Fruit fly (Drosophila melanogaster): ENCODE measurements around the gene Idgf3.

The Idgf3 gene

dm6 chr2L:16500469-16500868, 49.8 kb downstream of the Idgf3 start (continued):
- TF ChIP-seq CG7368 (GFP tag; optimal IDR thresholded peaks at IDR 0.05) (peak; percentile 85), CG16779 (tag; optimal IDR thresholded peaks at IDR 0.05) (peak; percentile 69), CG6808 (GFP tag; optimal IDR thresholded peaks at IDR 0.05) (peak; percentile 74), CG3032 (tag; optimal IDR thresholded peaks at IDR 0.05) (peak; percentile 67), CG9139 (GFP tag; optimal IDR thresholded peaks at IDR 0.05) (peak; percentile 55), CG11762 (GFP tag; optimal IDR thresholded peaks at IDR 0.05; ENCODE audit: insufficient read depth) (peak; percentile 77), eg (GFP tag; IDR thresholded peaks at IDR 0.05) (peak; percentile 95), CG34406 (GFP tag; optimal IDR thresholded peaks at IDR 0.05) (peak; percentile 84), CG4318 (GFP tag; optimal IDR thresholded peaks at IDR 0.05) (peak; percentile 83), CG8632 (GFP tag; optimal IDR thresholded peaks at IDR 0.05) (peak; percentile 81), Smox (GFP tag; optimal IDR thresholded peaks at IDR 0.05) (peak; percentile 81), achi (GFP tag; optimal IDR thresholded peaks at IDR 0.05) (peak; percentile 89), Ets21C (GFP tag; optimal IDR thresholded peaks at IDR 0.05) (peak; percentile 74), spab (GFP tag; optimal IDR thresholded peaks at IDR 0.05) (peak; percentile 67), net (GFP tag; optimal IDR thresholded peaks at IDR 0.05) (peak; percentile 87), CG1621 (tag; optimal IDR thresholded peaks at IDR 0.05) (peak; percentile 80), Hr39 (GFP tag; optimal IDR thresholded peaks at IDR 0.05) (peak; percentile 87), acj6 (GFP tag; optimal IDR thresholded peaks at IDR 0.05) (peak; percentile 92)

dm6 chr2L:16501366-16501765, 50.7 kb downstream of the Idgf3 start:
- TF ChIP-seq CG16779 (tag; optimal IDR thresholded peaks at IDR 0.05) (peak; percentile 38), CG6276 (GFP tag; optimal IDR thresholded peaks at IDR 0.05) (peak; percentile 32), Smox (GFP tag; optimal IDR thresholded peaks at IDR 0.05) (no peak), ss (GFP tag; optimal IDR thresholded peaks at IDR 0.05) (no peak), net (GFP tag; optimal IDR thresholded peaks at IDR 0.05) (peak; percentile 27), achi (GFP tag; optimal IDR thresholded peaks at IDR 0.05) (peak; percentile 23), OdsH (GFP tag; optimal IDR thresholded peaks at IDR 0.05) (peak; percentile 8), Hr39 (GFP tag; optimal IDR thresholded peaks at IDR 0.05) (no peak), Ets96B (tag; optimal IDR thresholded peaks at IDR 0.05) (no peak), CG3919 (GFP tag; optimal IDR thresholded peaks at IDR 0.05) (peak; percentile 28), CG6854 (GFP tag; optimal IDR thresholded peaks at IDR 0.05) (no peak), Eip75B (GFP tag; optimal IDR thresholded peaks at IDR 0.05) (peak; percentile 34), CG11762 (GFP tag; optimal IDR thresholded peaks at IDR 0.05; ENCODE audit: insufficient read depth) (no peak), Ets21C (GFP tag; optimal IDR thresholded peaks at IDR 0.05) (no peak), spab (GFP tag; optimal IDR thresholded peaks at IDR 0.05) (no peak), CG1621 (tag; optimal IDR thresholded peaks at IDR 0.05) (no peak), Eip93F (GFP tag; optimal IDR thresholded peaks at IDR 0.05) (no peak), CG11902 (GFP tag; optimal IDR thresholded peaks at IDR 0.05) (no peak), Hr38 (GFP tag; optimal IDR thresholded peaks at IDR 0.05) (no peak), Blimp-1 (GFP tag; optimal IDR thresholded peaks at IDR 0.05) (no peak), dac (GFP tag; optimal IDR thresholded peaks at IDR 0.05) (peak; percentile 20), Hr4 (GFP tag; optimal IDR thresholded peaks at IDR 0.05) (peak; percentile 83), svp (GFP tag) (peak; percentile 66), CG8319 (GFP tag; optimal IDR thresholded peaks at IDR 0.05) (no peak), pdm3 (GFP tag; optimal IDR thresholded peaks at IDR 0.05) (peak; percentile 10), CG8119 (GFP tag; IDR thresholded peaks at IDR 0.05) (peak; percentile 70), CG6163 (GFP tag; IDR thresholded peaks at IDR 0.05) (peak; percentile 64), CG7368 (GFP tag; optimal IDR thresholded peaks at IDR 0.05) (no peak), eg (GFP tag; IDR thresholded peaks at IDR 0.05) (peak; percentile 50; the same call in 2 of the 3 replicates), fkh (GFP tag; optimal IDR thresholded peaks at IDR 0.05) (no peak), acj6 (GFP tag; optimal IDR thresholded peaks at IDR 0.05) (no peak), topi (GFP tag; optimal IDR thresholded peaks at IDR 0.05) (no peak), salr (GFP tag; optimal IDR thresholded peaks at IDR 0.05) (no peak), esn (GFP tag; optimal IDR thresholded peaks at IDR 0.05) (no peak), Lpt (GFP tag; optimal IDR thresholded peaks at IDR 0.05) (peak; percentile 45), vri (GFP tag; optimal IDR thresholded peaks at IDR 0.05) (no peak), Gug (GFP tag; IDR thresholded peaks at IDR 0.05) (no peak), CG32006 (GFP tag; optimal IDR thresholded peaks at IDR 0.05) (peak; percentile 56), fd59A (GFP tag; optimal IDR thresholded peaks at IDR 0.05) (no peak), Eip78C (GFP tag) (peak; percentile 59), CG3032 (tag; optimal IDR thresholded peaks at IDR 0.05) (no peak), Met (GFP tag; optimal IDR thresholded peaks at IDR 0.05) (no peak), CG15336 (GFP tag; IDR thresholded peaks at IDR 0.05) (peak; percentile 69), CG34406 (GFP tag; optimal IDR thresholded peaks at IDR 0.05) (no peak)

Data from whole organism, prepupa.